Worm (Caenorhabditis elegans): ENCODE data around the gene R04D3.4.

Gene R04D3.4

DNA sequence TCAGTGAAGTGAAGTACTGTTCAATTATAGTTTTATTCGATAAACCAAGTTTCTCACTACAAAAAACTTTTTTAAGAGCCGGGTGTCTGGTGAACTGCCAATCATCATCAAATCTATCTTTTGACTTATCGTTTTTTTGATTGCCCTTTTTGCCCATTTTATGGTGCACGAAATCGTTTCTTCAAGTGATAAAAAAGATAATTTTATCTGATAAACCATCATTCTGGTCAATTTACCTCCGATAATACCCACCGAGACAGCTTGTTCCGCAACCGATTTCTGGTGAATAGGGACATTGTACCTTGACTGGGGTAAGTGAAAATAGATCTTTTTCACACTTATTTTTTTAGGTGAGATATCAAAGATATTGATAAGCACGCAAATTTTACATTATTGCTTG is 31.0 kb downstream of the R04D3.4 start, which contains the start of gene K08H2.10 (continued):
- TF ChIP-seq F37D6.2 (tag; optimal IDR thresholded peaks at IDR 0.05) (no peak), fkh-10 (GFP tag; optimal IDR thresholded peaks at IDR 0.05) (no peak), aha-1 (tag) (no peak), daf-16 (GFP tag; optimal IDR thresholded peaks at IDR 0.05) (peak in 1 of 2 experiments; percentile 28), daf-16 (tag; optimal IDR thresholded peaks at IDR 0.05) (peak; percentile 39), mes-2 (tag; optimal IDR thresholded peaks at IDR 0.05; ENCODE audit: poor library complexity, severe bottlenecking) (no peak), unc-130 (GFP tag; optimal IDR thresholded peaks at IDR 0.05) (no peak), ztf-11 (tag; optimal IDR thresholded peaks at IDR 0.05) (no peak), cey-2 (tag; optimal IDR thresholded peaks at IDR 0.05; ENCODE audit: borderline replicate concordance, insufficient read depth) (no peak), egl-27 (tag; optimal IDR thresholded peaks at IDR 0.05) (no peak), ctbp-1 (GFP tag; IDR thresholded peaks at IDR 0.05) (no peak), nhr-11 (tag; optimal IDR thresholded peaks at IDR 0.05) (no peak), lin-29 (GFP tag; IDR thresholded peaks at IDR 0.05) (no peak), ZK546.5 (tag; optimal IDR thresholded peaks at IDR 0.05) (no peak), hlh-30 (tag; optimal IDR thresholded peaks at IDR 0.05; ENCODE audit: insufficient read depth) (no peak), F44E2.7 (GFP tag; IDR thresholded peaks at IDR 0.05) (no peak), lin-13 (GFP tag; optimal IDR thresholded peaks at IDR 0.05) (no peak), aly-2 (tag; optimal IDR thresholded peaks at IDR 0.05) (no peak)

DNA sequence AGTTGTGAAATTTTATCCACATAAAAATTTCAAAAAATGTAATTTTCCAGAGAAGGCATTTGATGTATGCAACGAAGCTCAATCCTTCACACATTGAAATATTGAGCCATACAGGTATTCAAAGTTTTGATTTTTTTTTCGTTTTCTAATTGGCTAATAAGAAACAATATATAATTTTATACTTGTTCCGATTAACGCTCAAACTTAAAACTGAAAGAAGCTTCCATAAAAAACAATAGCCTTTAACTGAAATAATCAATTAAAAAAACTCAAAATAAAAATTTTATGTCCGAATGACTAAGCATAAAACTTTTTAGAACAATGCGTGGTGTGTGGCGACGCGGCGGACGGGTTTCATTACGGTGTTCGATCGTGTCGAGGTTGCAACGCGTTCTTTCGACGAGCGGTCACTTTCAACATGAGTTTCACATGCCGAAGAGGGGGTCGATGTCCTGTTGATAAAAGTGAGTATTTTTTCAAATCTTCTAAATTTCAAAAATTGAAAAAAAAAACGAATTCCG is 36.6 kb downstream of the R04D3.4 start, which contains the start of gene nhr-32:
TSS of gene nhr-32 (plus strand) at position 51 of the 521 bp plus-strand sequence.
- TF ChIP-seq unc-62 (GFP tag; optimal IDR thresholded peaks at IDR 0.05 in 1 of 2): peak in 1 of 2 experiments; percentile 89
- no peak for TF ChIP-seq unc-62 (tag; optimal IDR thresholded peaks at IDR 0.05)
- peak; percentile 28 for TF ChIP-seq hlh-30 (tag; optimal IDR thresholded peaks at IDR 0.05; ENCODE audit: insufficient read depth)
- TF ChIP-seq mdl-1 (tag; optimal IDR thresholded peaks at IDR 0.05): peak in 1 of 2 experiments; percentile 22
- TF ChIP-seq mes-2 (tag; optimal IDR thresholded peaks at IDR 0.05; ENCODE audit: poor library complexity, severe bottlenecking): peak; percentile 19
- peak; percentile 24 for TF ChIP-seq dmd-6 (GFP tag; IDR thresholded peaks at IDR 0.05)
- no peak for TF ChIP-seq Y5F2A.4 (GFP tag; optimal IDR thresholded peaks at IDR 0.05)
- TF ChIP-seq T26A8.4 (GFP tag; IDR thresholded peaks at IDR 0.05): no peak
- TF ChIP-seq mxl-3 (GFP tag; optimal IDR thresholded peaks at IDR 0.05): peak; percentile 23
- TF ChIP-seq aha-1 (tag): peak; percentile 58

DNA sequence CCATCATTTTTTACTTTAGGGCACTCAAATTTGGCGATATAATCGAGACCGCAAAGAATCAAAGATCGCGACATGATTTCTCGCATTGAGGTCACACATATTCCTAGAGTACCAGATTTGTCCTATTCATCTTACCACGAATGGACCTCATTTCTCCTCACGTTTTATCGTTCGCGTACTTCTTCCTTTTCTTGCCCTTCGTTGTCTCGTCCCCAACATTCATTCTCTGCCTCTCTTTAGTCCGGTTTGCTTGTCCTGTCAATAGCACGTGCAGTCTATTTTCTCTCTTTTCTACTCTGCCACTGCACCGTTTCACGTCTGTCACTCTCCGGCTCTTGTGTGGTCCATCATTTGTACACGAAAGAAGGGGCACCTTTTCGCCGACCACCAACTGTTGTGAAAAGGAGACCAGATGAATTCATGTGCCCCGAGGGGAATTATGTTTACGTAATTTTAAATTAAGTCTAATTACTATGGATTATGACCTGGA is 37.2 kb downstream of the R04D3.4 start:
- peak in 1 of 2 experiments; percentile 57 for TF ChIP-seq daf-16 (GFP tag; optimal IDR thresholded peaks at IDR 0.05)
- peak; percentile 77 for TF ChIP-seq daf-16 (tag; optimal IDR thresholded peaks at IDR 0.05)
- TF ChIP-seq dve-1 (tag; optimal IDR thresholded peaks at IDR 0.05; ENCODE audit: insufficient read depth): peak; percentile 35
- peak; percentile 61 for TF ChIP-seq nhr-6 (tag; optimal IDR thresholded peaks at IDR 0.05)
- TF ChIP-seq cey-2 (tag; optimal IDR thresholded peaks at IDR 0.05; ENCODE audit: borderline replicate concordance, insufficient read depth): no peak
- 0 out of 2 replicates have a peak, but pooled peaks have one; percentile 46 for TF ChIP-seq ctbp-1 (GFP tag; IDR thresholded peaks at IDR 0.05)
- peak; percentile 50 for TF ChIP-seq aha-1 (tag)
- TF ChIP-seq mxl-2 (GFP tag; conservative IDR thresholded peaks at IDR 0.05): no peak
- 0 out of 2 replicates have a peak, but pooled peaks have one; percentile 44 for TF ChIP-seq tra-1 (GFP tag; IDR thresholded peaks at IDR 0.05)
- TF ChIP-seq unc-62 (GFP tag; optimal IDR thresholded peaks at IDR 0.05 in 1 of 2): peak in 1 of 2 experiments; percentile 99
- TF ChIP-seq unc-62 (tag; optimal IDR thresholded peaks at IDR 0.05): no peak
- TF ChIP-seq nhr-28 (tag; optimal IDR thresholded peaks at IDR 0.05): peak; percentile 74
- TF ChIP-seq lsy-2 (tag; optimal IDR thresholded peaks at IDR 0.05): peak; percentile 7 to 55
- no peak for TF ChIP-seq nhr-25 (tag; optimal IDR thresholded peaks at IDR 0.05; ENCODE audit: borderline replicate concordance, insufficient read depth)
- TF ChIP-seq daf-19 (GFP tag; conservative IDR thresholded peaks at IDR 0.05): no peak
- peak; percentile 70 for TF ChIP-seq hmg-1.1 (GFP tag; IDR thresholded peaks at IDR 0.05)
- peak; percentile 55 for TF ChIP-seq rbr-2 (tag; optimal IDR thresholded peaks at IDR 0.05)
- no peak for TF ChIP-seq ZK337.2 (GFP tag; IDR thresholded peaks at IDR 0.05)
- peak; percentile 73 for TF ChIP-seq nhr-10 (tag; optimal IDR thresholded peaks at IDR 0.05)
- TF ChIP-seq tag-97 (GFP tag; IDR thresholded peaks at IDR 0.05): no peak
- no peak for TF ChIP-seq lin-38 (GFP tag; IDR thresholded peaks at IDR 0.05)
- peak; percentile 93 for TF ChIP-seq hlh-30 (tag; optimal IDR thresholded peaks at IDR 0.05; ENCODE audit: insufficient read depth)
- no peak for TF ChIP-seq F49E8.2 (tag; optimal IDR thresholded peaks at IDR 0.05; ENCODE audit: borderline replicate concordance)
- TF ChIP-seq nhr-42 (GFP tag; IDR thresholded peaks at IDR 0.05): no peak
- TF ChIP-seq nhr-48 (tag; optimal IDR thresholded peaks at IDR 0.05): peak; percentile 22
- TF ChIP-seq lir-3 (tag; optimal IDR thresholded peaks at IDR 0.05): no peak
- peak; percentile 81 for TF ChIP-seq mep-1 (tag; optimal IDR thresholded peaks at IDR 0.05)
- peak; percentile 70; the same call in 1 of the 2 replicates for TF ChIP-seq lin-1 (GFP tag; IDR thresholded peaks at IDR 0.05)
- TF ChIP-seq nhr-237 (tag; optimal IDR thresholded peaks at IDR 0.05): no peak

Data from whole organism, L4 larva.